Fruit fly (Drosophila melanogaster): Measurements from ENCODE around the gene Tgs1.

Tgs1 gene

dm6 chr3R:18244171-18245043 is 10.9 kb upstream of the Tgs1 start (continued):
- no peak for TF ChIP-seq CG3407 (GFP tag; optimal IDR thresholded peaks at IDR 0.05)
- no peak for TF ChIP-seq Sry-δ (GFP tag; optimal IDR thresholded peaks at IDR 0.05)
- peak; percentile 88 for TF ChIP-seq CG10543 (GFP tag; optimal IDR thresholded peaks at IDR 0.05)
- TF ChIP-seq tll (GFP tag; optimal IDR thresholded peaks at IDR 0.05), result no peak
- TF ChIP-seq Bdp1 (GFP tag; optimal IDR thresholded peaks at IDR 0.05), result no peak
- no peak for TF ChIP-seq CG13424 (tag; optimal IDR thresholded peaks at IDR 0.05)
- no peak for TF ChIP-seq PHDP (tag; optimal IDR thresholded peaks at IDR 0.05)
- TF ChIP-seq unpg (GFP tag; optimal IDR thresholded peaks at IDR 0.05), result no peak
- TF ChIP-seq cwo (GFP tag; optimal IDR thresholded peaks at IDR 0.05), result peak; percentile 9
- TF ChIP-seq chinmo (GFP tag; IDR thresholded peaks at IDR 0.05; ENCODE audit: partially characterized antibody), result peak; percentile 87
- TF ChIP-seq CG15601 (tag; optimal IDR thresholded peaks at IDR 0.05), result no peak
- TF ChIP-seq CG17186 (GFP tag; optimal IDR thresholded peaks at IDR 0.05), result no peak
- TF ChIP-seq phol (tag; optimal IDR thresholded peaks at IDR 0.05), result no peak
- no peak for TF ChIP-seq Elba2 (GFP tag; optimal IDR thresholded peaks at IDR 0.05)
- TF ChIP-seq CoRest (tag; optimal IDR thresholded peaks at IDR 0.05), result no peak
- TF ChIP-seq ato (GFP tag; IDR thresholded peaks at IDR 0.05; ENCODE audit: partially characterized antibody), result no peak; the same call in 1 of the 2 replicates
- no peak for TF ChIP-seq CG7357 (GFP tag; IDR thresholded peaks at IDR 0.05)
- 0 out of 3 replicates have a peak, but pooled peaks have one; percentile 19 for TF ChIP-seq CG3726 (GFP tag; IDR thresholded peaks at IDR 0.05)
- no peak for TF ChIP-seq Stat92E (GFP tag; optimal IDR thresholded peaks at IDR 0.05)
- TF ChIP-seq CG18011 (GFP tag; optimal IDR thresholded peaks at IDR 0.05), result no peak
- no peak for TF ChIP-seq CG10959 (GFP tag; IDR thresholded peaks at IDR 0.05)
- no peak for TF ChIP-seq seq (GFP tag; IDR thresholded peaks at IDR 0.05)
- no peak for TF ChIP-seq CG5245 (GFP tag; optimal IDR thresholded peaks at IDR 0.05)
- TF ChIP-seq pita (GFP tag; optimal IDR thresholded peaks at IDR 0.05), result no peak
- TF ChIP-seq CG13624 (GFP tag; optimal IDR thresholded peaks at IDR 0.05), result no peak
- TF ChIP-seq ro (GFP tag; IDR thresholded peaks at IDR 0.05), result no peak
- TF ChIP-seq MTF-1 (GFP tag; optimal IDR thresholded peaks at IDR 0.05; ENCODE audit: borderline replicate concordance), result no peak
- TF ChIP-seq CTCF (GFP tag; optimal IDR thresholded peaks at IDR 0.05), result no peak
- no peak for TF ChIP-seq Hr51 (GFP tag; optimal IDR thresholded peaks at IDR 0.05)
- TF ChIP-seq CG17328 (GFP tag; IDR thresholded peaks at IDR 0.05), result no peak
- no peak for TF ChIP-seq stc (GFP tag; IDR thresholded peaks at IDR 0.05)
- peak; percentile 9 for TF ChIP-seq Fer1 (GFP tag; optimal IDR thresholded peaks at IDR 0.05)
- TF ChIP-seq klu (GFP tag; IDR thresholded peaks at IDR 0.05), result no peak
- no peak for TF ChIP-seq lola (GFP tag; optimal IDR thresholded peaks at IDR 0.05)
- TF ChIP-seq CG18476 (GFP tag; optimal IDR thresholded peaks at IDR 0.05), result no peak
- TF ChIP-seq Fer2 (tag; optimal IDR thresholded peaks at IDR 0.05), result no peak
- TF ChIP-seq CG15479 (GFP tag; optimal IDR thresholded peaks at IDR 0.05), result no peak
- TF ChIP-seq wdn (GFP tag; IDR thresholded peaks at IDR 0.05), result no peak
- TF ChIP-seq onecut (GFP tag; IDR thresholded peaks at IDR 0.05), result no peak; the same call in 1 of the 2 replicates
- no peak for TF ChIP-seq trh (GFP tag; optimal IDR thresholded peaks at IDR 0.05)
- TF ChIP-seq kni (GFP tag; optimal IDR thresholded peaks at IDR 0.05), result no peak
- no peak for TF ChIP-seq CG8290 (GFP tag; optimal IDR thresholded peaks at IDR 0.05)
- TF ChIP-seq CG8290 (tag; optimal IDR thresholded peaks at IDR 0.05), result peak; percentile 10 to 69
- TF ChIP-seq lab (GFP tag; optimal IDR thresholded peaks at IDR 0.05), result peak; percentile 8
- peak; percentile 100 for TF ChIP-seq crol (GFP tag; IDR thresholded peaks at IDR 0.05)
- 0 out of 2 replicates have a peak, but pooled peaks have one; percentile 13 for TF ChIP-seq Dref (GFP tag; IDR thresholded peaks at IDR 0.05)
- TF ChIP-seq Myb (GFP tag; optimal IDR thresholded peaks at IDR 0.05), result no peak
- no peak for TF ChIP-seq ash1 (GFP tag; optimal IDR thresholded peaks at IDR 0.05)
